Worm (Caenorhabditis elegans) whole organism, L3 larva: Measurements from ENCODE around the gene ins-17.

Experiments
- ZK546.5 ChIP-seq: sonication (generic microtip); optimal IDR thresholded peaks from 2 replicates; lab custom pipeline; 2017; ENCODE audit warnings: missing biosample characterization, missing genetic modification characterization
- aly-2 ChIP-seq: fragments of 150-350 bp; optimal IDR thresholded peaks from 2 replicates; lab custom pipeline; 2014; ENCODE audit warnings: missing biosample characterization, missing genetic modification characterization
- ama-1 ChIP-seq: fragments of 150-350 bp; optimal IDR thresholded peaks from 2 replicates; lab custom pipeline; 2018
- ceh-16 ChIP-seq: sonication (generic microtip); optimal IDR thresholded peaks from 2 replicates; lab custom pipeline; 2017; ENCODE audit warnings: missing biosample characterization, missing genetic modification characterization
- ceh-82 ChIP-seq: fragments of 150-350 bp; optimal IDR thresholded peaks from 2 replicates; lab custom pipeline; 2014; ENCODE audit warnings: missing biosample characterization, missing genetic modification characterization
- ceh-9 ChIP-seq: sonication (generic microtip); optimal IDR thresholded peaks from 2 replicates; lab custom pipeline; 2018; ENCODE audit warnings: missing biosample characterization, missing genetic modification characterization
- egl-27 ChIP-seq: sonication (generic microtip); optimal IDR thresholded peaks from 4 replicates; lab custom pipeline; 2017; ENCODE audit warnings: missing biosample characterization, missing genetic modification reagents, missing genetic modification characterization
- elt-1 ChIP-seq: fragments of 150-350 bp; optimal IDR thresholded peaks from 2 replicates; lab custom pipeline; 2014; ENCODE audit warnings: missing biosample characterization, missing genetic modification characterization
- elt-2 ChIP-seq: sonication (generic microtip); optimal IDR thresholded peaks from 2 replicates; lab custom pipeline; 2016; ENCODE audit warnings: missing genetic modification reagents, mild to moderate bottlenecking, missing genetic modification characterization, missing compliant biosample characterization
- elt-3 ChIP-seq, 3 experiments: fragments of 150-350 bp in 1 of 3; sonication (generic microtip) in 2 of 3; optimal IDR thresholded peaks; 2 replicates in 2 of 3; 4 replicates in 1 of 3; lab custom pipeline; 2014 to 2017; ENCODE audit warnings: missing biosample characterization in 3 of 3, missing genetic modification characterization in 3 of 3
- eor-1 ChIP-seq, 2 experiments: fragments of 150-350 bp; optimal IDR thresholded peaks; 2 replicates each; lab custom pipeline; 2014 to 2018; ENCODE audit warnings: missing biosample characterization in 2 of 2, missing genetic modification characterization in 2 of 2
- fkh-10 ChIP-seq: sonication (generic microtip); optimal IDR thresholded peaks from 2 replicates; lab custom pipeline; 2017; ENCODE audit warnings: missing biosample characterization, missing genetic modification reagents, missing genetic modification characterization
- hmg-11 ChIP-seq: sonication (generic microtip); optimal IDR thresholded peaks from 2 replicates; lab custom pipeline; 2016; ENCODE audit warnings: missing genetic modification characterization, missing compliant biosample characterization
- jun-1 ChIP-seq: fragments of 150-350 bp; optimal IDR thresholded peaks from 2 replicates; lab custom pipeline; 2014; ENCODE audit warnings: missing biosample characterization, missing genetic modification reagents, missing genetic modification characterization
- lin-39 ChIP-seq: fragments of 150-350 bp; optimal IDR thresholded peaks from 2 replicates; lab custom pipeline; 2018; ENCODE audit warnings: missing biosample characterization, missing genetic modification reagents, missing genetic modification characterization
- lsy-12 ChIP-seq: sonication (generic microtip); optimal IDR thresholded peaks from 2 replicates; lab custom pipeline; 2016; ENCODE audit warnings: mild to moderate bottlenecking, missing genetic modification characterization, missing compliant biosample characterization
- mdl-1 ChIP-seq: fragments of 150-350 bp; optimal IDR thresholded peaks from 2 replicates; lab custom pipeline; 2014; ENCODE audit warnings: missing biosample characterization, missing genetic modification characterization
- mml-1 ChIP-seq: fragments of 150-350 bp; sonication (generic microtip); optimal IDR thresholded peaks from 3 replicates; lab custom pipeline; 2014; ENCODE audit warnings: missing biosample characterization, missing genetic modification characterization
- nfya-1 ChIP-seq: sonication (generic microtip); optimal IDR thresholded peaks from 2 replicates; lab custom pipeline; 2017; ENCODE audit warnings: missing genetic modification characterization, mild to moderate bottlenecking, missing compliant biosample characterization, antibody characterized with exemption, moderate library complexity; ENCODE audit not compliant: insufficient read depth
- nhr-11 ChIP-seq: fragments of 150-350 bp; optimal IDR thresholded peaks from 2 replicates; lab custom pipeline; 2014; ENCODE audit warnings: missing biosample characterization, missing genetic modification characterization
- nhr-12 ChIP-seq: fragments of 150-350 bp; optimal IDR thresholded peaks from 2 replicates; lab custom pipeline; 2014; ENCODE audit warnings: missing biosample characterization, missing genetic modification characterization
- nhr-23 ChIP-seq: fragments of 150-350 bp; optimal IDR thresholded peaks from 2 replicates; lab custom pipeline; 2014; ENCODE audit warnings: missing biosample characterization, missing genetic modification reagents, missing genetic modification characterization
- nhr-237 ChIP-seq: fragments of 150-350 bp; optimal IDR thresholded peaks from 2 replicates; lab custom pipeline; 2014; ENCODE audit warnings: missing biosample characterization, missing genetic modification characterization
- nhr-28 ChIP-seq: fragments of 150-350 bp; optimal IDR thresholded peaks from 2 replicates; lab custom pipeline; 2014; ENCODE audit warnings: missing biosample characterization, missing genetic modification characterization
- nhr-43 ChIP-seq: sonication (generic microtip); optimal IDR thresholded peaks from 2 replicates; lab custom pipeline; 2016; ENCODE audit warnings: mild to moderate bottlenecking, missing genetic modification characterization, missing compliant biosample characterization; ENCODE audit not compliant: poor library complexity, severe bottlenecking
- pha-4 ChIP-seq: fragments of 150-350 bp; optimal IDR thresholded peaks from 2 replicates; lab custom pipeline; 2014; ENCODE audit warnings: missing biosample characterization, missing genetic modification reagents, missing genetic modification characterization
- pqm-1 ChIP-seq: fragments of 150-350 bp; optimal IDR thresholded peaks from 2 replicates; lab custom pipeline; 2017; ENCODE audit warnings: missing biosample characterization, missing genetic modification characterization, inconsistent platforms
- sea-2 ChIP-seq: fragments of 150-350 bp; sonication (generic microtip); optimal IDR thresholded peaks from 4 replicates; lab custom pipeline; 2014; ENCODE audit warnings: missing biosample characterization, missing genetic modification reagents, missing genetic modification characterization
- skn-1 ChIP-seq: fragments of 150-350 bp; optimal IDR thresholded peaks from 2 replicates; lab custom pipeline; 2014; ENCODE audit warnings: missing biosample characterization, missing genetic modification characterization
- snpc-4 ChIP-seq: fragments of 150-350 bp; optimal IDR thresholded peaks from 2 replicates; lab custom pipeline; 2014; ENCODE audit warnings: missing biosample characterization, missing genetic modification characterization
- unc-62 ChIP-seq: fragments of 150-350 bp; sonication (generic microtip); optimal IDR thresholded peaks from 4 replicates; lab custom pipeline; 2014; ENCODE audit warnings: missing biosample characterization, missing genetic modification reagents, missing genetic modification characterization
- ztf-4 ChIP-seq: fragments of 150-350 bp; optimal IDR thresholded peaks from 2 replicates; lab custom pipeline; 2014; ENCODE audit warnings: missing biosample characterization, missing genetic modification characterization

The ins-17 gene

ce11 chrIII:4477472-4477871 is at the start of gene ins-17:
Gene ins-17, minus strand, starts transcription at chrIII:4477572.
- TF ChIP-seq nhr-237 (tag; lab: Kevin White, UChicago) (no peak), nhr-28 (tag; lab: Kevin White, UChicago) (no peak), nhr-23 (tag; lab: Kevin White, UChicago) (no peak), ama-1 (lab: Kevin White, UChicago) (no peak), elt-3 (tag; optimal IDR thresholded peaks at IDR 0.05; lab: Kevin White, UChicago) (no peak), nhr-11 (tag; lab: Kevin White, UChicago) (no peak), elt-1 (tag; lab: Kevin White, UChicago) (no peak), hmg-11 (no peak), nfya-1 (tag; lab: Kevin White, UChicago) (no peak), nhr-12 (no peak), aly-2 (tag; lab: Kevin White, UChicago) (no peak), ceh-9 (tag; lab: Kevin White, UChicago) (no peak), mml-1 (tag; lab: Kevin White, UChicago) (no peak)

- TF ChIP-seq pha-4 (tag; lab: Kevin White, UChicago) = no peak
- no peak for TF ChIP-seq pqm-1 (tag; lab: Kevin White, UChicago)
- TF ChIP-seq elt-1 (tag; lab: Kevin White, UChicago) = no peak
- no peak for TF ChIP-seq mml-1 (tag; lab: Kevin White, UChicago)
- no peak for TF ChIP-seq unc-62
- no peak for TF ChIP-seq lin-39 (tag; lab: Kevin White, UChicago)
- TF ChIP-seq lsy-12 (tag; lab: Kevin White, UChicago) = no peak
- TF ChIP-seq mdl-1 = no peak
Measured at ce11 chrIII:4525998-4526397, 48.6 kb upstream of the ins-17 start.

- TF ChIP-seq fkh-10 (GFP tag; lab: Kevin White, UChicago) (no peak), pha-4 (tag; lab: Kevin White, UChicago) (no peak), ceh-16 (tag; lab: Kevin White, UChicago) (no peak), eor-1 (tag; optimal IDR thresholded peaks at IDR 0.05; lab: Kevin White, UChicago) (no peak), ztf-4 (no peak), nhr-28 (tag; lab: Kevin White, UChicago) (no peak), ZK546.5 (tag; lab: Kevin White, UChicago) (no peak), snpc-4 (tag; lab: Kevin White, UChicago) (no peak)
Measured at ce11 chrIII:4524071-4524470, 46.7 kb upstream of the ins-17 start.

ce11 chrIII:4523411-4523810 is 46.0 kb upstream of the ins-17 start:
- TF ChIP-seq ceh-82 (tag; lab: Kevin White, UChicago) (no peak), egl-27 (tag; lab: Kevin White, UChicago) (no peak), nhr-12 (no peak), skn-1 (tag; lab: Kevin White, UChicago) (no peak), ZK546.5 (tag; lab: Kevin White, UChicago) (no peak), ama-1 (lab: Kevin White, UChicago) (no peak), fkh-10 (GFP tag; lab: Kevin White, UChicago) (no peak), elt-3 (tag; optimal IDR thresholded peaks at IDR 0.05; lab: Kevin White, UChicago) (no peak), nhr-23 (tag; lab: Kevin White, UChicago) (no peak), mml-1 (tag; lab: Kevin White, UChicago) (no peak), nhr-28 (tag; lab: Kevin White, UChicago) (no peak), sea-2 (GFP tag; lab: Kevin White, UChicago) (no peak)

ce11 chrIII:4520057-4520456 is 42.7 kb upstream of the ins-17 start, which contains the start of gene cdh-4:
Gene cdh-4, plus strand, starts transcription at chrIII:4520357.
- TF ChIP-seq eor-1 (tag; optimal IDR thresholded peaks at IDR 0.05; lab: Kevin White, UChicago) (no peak), nhr-43 (tag; lab: Kevin White, UChicago) (no peak), jun-1 (no peak)

- TF ChIP-seq egl-27 (tag; lab: Kevin White, UChicago) (no peak), nhr-28 (tag; lab: Kevin White, UChicago) (no peak), elt-2 (tag; lab: Kevin White, UChicago) (no peak), mml-1 (tag; lab: Kevin White, UChicago) (no peak), nhr-23 (tag; lab: Kevin White, UChicago) (no peak), ZK546.5 (tag; lab: Kevin White, UChicago) (no peak), sea-2 (GFP tag; lab: Kevin White, UChicago) (no peak)
Measured at ce11 chrIII:4519410-4519809, 42.0 kb upstream of the ins-17 start.
